Worm (Caenorhabditis elegans): ENCODE measurements around the gene Y38C1AA.12.

The Y38C1AA.12 gene

ce11 chrIV:204998-205397 is 12.9 kb downstream of the Y38C1AA.12 start, which contains the start of gene coa-1:
coa-1 (plus strand) TSS chrIV:205298.
- no peak for TF ChIP-seq dmd-4 (tag; optimal IDR thresholded peaks at IDR 0.05)
- no peak for TF ChIP-seq ceh-82 (tag; optimal IDR thresholded peaks at IDR 0.05)
- no peak for TF ChIP-seq nhr-23 (tag; optimal IDR thresholded peaks at IDR 0.05)
- no peak for TF ChIP-seq lin-13 (GFP tag; optimal IDR thresholded peaks at IDR 0.05)
- TF ChIP-seq elt-3 (tag; optimal IDR thresholded peaks at IDR 0.05), result no peak
- no peak for TF ChIP-seq gmeb-1 (tag; optimal IDR thresholded peaks at IDR 0.05)
- no peak for TF ChIP-seq blmp-1 (tag; optimal IDR thresholded peaks at IDR 0.05; ENCODE audit: insufficient read depth)
- TF ChIP-seq nhr-77 (tag; optimal IDR thresholded peaks at IDR 0.05), result no peak
- no peak for TF ChIP-seq sma-3 (GFP tag; optimal IDR thresholded peaks at IDR 0.05)
- TF ChIP-seq unc-62 (GFP tag; optimal IDR thresholded peaks at IDR 0.05), result no peak
- TF ChIP-seq nhr-10 (tag; optimal IDR thresholded peaks at IDR 0.05), result no peak
- TF ChIP-seq nhr-12 (tag; optimal IDR thresholded peaks at IDR 0.05), result no peak
- TF ChIP-seq mbf-1 (tag; optimal IDR thresholded peaks at IDR 0.05), result no peak
- no peak for TF ChIP-seq ztf-4 (tag; optimal IDR thresholded peaks at IDR 0.05)
- no peak for TF ChIP-seq nhr-11 (tag; optimal IDR thresholded peaks at IDR 0.05)
- no peak for TF ChIP-seq snpc-4 (tag; optimal IDR thresholded peaks at IDR 0.05)
- TF ChIP-seq nhr-6 (tag; optimal IDR thresholded peaks at IDR 0.05), result no peak
- TF ChIP-seq peb-1 (tag; optimal IDR thresholded peaks at IDR 0.05), result no peak
- no peak for TF ChIP-seq F13H6.1 (tag; optimal IDR thresholded peaks at IDR 0.05)
- no peak for TF ChIP-seq ztf-1 (GFP tag; conservative IDR thresholded peaks at IDR 0.05)

- TF ChIP-seq nhr-12 (tag; optimal IDR thresholded peaks at IDR 0.05) (no peak), F13H6.1 (tag; optimal IDR thresholded peaks at IDR 0.05) (no peak), sma-9 (GFP tag; optimal IDR thresholded peaks at IDR 0.05) (no peak), sma-9 (tag; optimal IDR thresholded peaks at IDR 0.05) (no peak), unc-62 (GFP tag; optimal IDR thresholded peaks at IDR 0.05) (no peak), Y55F3AM.14 (GFP tag; optimal IDR thresholded peaks at IDR 0.05) (no peak), mdl-1 (tag; optimal IDR thresholded peaks at IDR 0.05) (no peak), dmd-4 (tag; optimal IDR thresholded peaks at IDR 0.05) (no peak), gmeb-1 (tag; optimal IDR thresholded peaks at IDR 0.05) (no peak), R02D3.7 (tag; optimal IDR thresholded peaks at IDR 0.05) (no peak), nhr-23 (tag; optimal IDR thresholded peaks at IDR 0.05) (no peak), peb-1 (tag; optimal IDR thresholded peaks at IDR 0.05) (no peak), elt-3 (tag; optimal IDR thresholded peaks at IDR 0.05) (no peak), lin-11 (tag; optimal IDR thresholded peaks at IDR 0.05) (no peak)
These were observed 15.8 kb downstream of the Y38C1AA.12 start, which contains the start of gene Y38C1AA.1 for ce11 chrIV:207885-208284. Y38C1AA.1 (plus strand) TSS chrIV:208185.

DNA sequence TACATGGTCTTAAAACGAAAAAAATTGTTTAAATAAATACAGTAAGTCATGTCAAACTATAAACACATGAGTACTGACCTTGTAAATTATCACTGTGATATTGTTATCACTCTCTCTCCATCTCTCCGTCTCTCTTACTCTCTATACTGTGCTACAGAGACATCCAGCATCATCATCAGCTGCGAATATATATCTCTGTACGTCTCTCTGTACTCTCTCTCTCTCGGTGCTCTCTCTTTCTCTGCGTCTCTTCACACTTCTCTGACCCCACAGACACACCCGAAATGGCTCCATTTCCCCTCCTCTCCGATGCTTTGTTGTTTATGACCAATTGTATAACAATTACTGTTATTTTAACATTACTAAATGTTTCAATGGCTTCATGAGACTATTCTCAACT is 18.5 kb downstream of the Y38C1AA.12 start:
- TF ChIP-seq Y55F3AM.14 (GFP tag; optimal IDR thresholded peaks at IDR 0.05) (no peak), egl-27 (tag; optimal IDR thresholded peaks at IDR 0.05) (peak; percentile 21), sma-3 (GFP tag; optimal IDR thresholded peaks at IDR 0.05) (peak; percentile 57), nhr-129 (tag; optimal IDR thresholded peaks at IDR 0.05) (peak; percentile 48), gmeb-1 (tag; optimal IDR thresholded peaks at IDR 0.05) (peak; percentile 68), fos-1 (tag; optimal IDR thresholded peaks at IDR 0.05) (peak; percentile 56), mab-5 (tag; optimal IDR thresholded peaks at IDR 0.05) (no peak), nhr-21 (tag; optimal IDR thresholded peaks at IDR 0.05) (no peak), lin-13 (GFP tag; optimal IDR thresholded peaks at IDR 0.05) (peak; percentile 14), C34F6.9 (tag; optimal IDR thresholded peaks at IDR 0.05) (peak; percentile 27), lsy-2 (tag; optimal IDR thresholded peaks at IDR 0.05) (peak in 1 of 2 experiments; percentile 36), elt-1 (tag; optimal IDR thresholded peaks at IDR 0.05) (no peak), F13H6.1 (tag; optimal IDR thresholded peaks at IDR 0.05) (peak; percentile 34), ztf-1 (GFP tag; conservative IDR thresholded peaks at IDR 0.05) (no peak), nhr-11 (tag; optimal IDR thresholded peaks at IDR 0.05) (no peak), crh-2 (tag; optimal IDR thresholded peaks at IDR 0.05) (peak; percentile 53), unc-55 (GFP tag; optimal IDR thresholded peaks at IDR 0.05) (peak; percentile 43), lin-39 (tag; optimal IDR thresholded peaks at IDR 0.05) (no peak), nhr-10 (tag; optimal IDR thresholded peaks at IDR 0.05) (no peak)

DNA sequence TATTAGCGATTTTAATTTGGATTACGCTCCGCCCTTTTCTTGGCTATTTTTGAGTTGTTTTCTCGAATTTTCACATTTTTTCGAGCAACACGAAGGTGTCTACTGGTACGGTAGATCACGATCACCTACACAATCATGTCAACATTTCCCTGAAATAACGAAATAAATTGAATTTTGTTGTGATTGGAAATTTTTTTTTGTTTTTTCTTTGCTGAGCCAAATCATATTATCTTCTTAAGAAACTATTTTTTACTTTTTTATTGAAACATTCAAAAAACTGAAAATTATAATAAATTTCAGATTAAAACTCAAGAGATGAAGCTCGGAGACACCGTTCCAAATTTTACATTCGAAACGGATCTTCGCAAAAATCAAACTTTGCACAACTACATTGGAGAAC is 26.2 kb downstream of the Y38C1AA.12 start, which contains the start of gene prdx-6:
Gene prdx-6 (plus strand): TSS at position 301 of the 400 bp plus-strand sequence.
- TF ChIP-seq R02D3.7 (tag; optimal IDR thresholded peaks at IDR 0.05), result no peak
- TF ChIP-seq nhr-237 (tag; optimal IDR thresholded peaks at IDR 0.05), result no peak
- no peak for TF ChIP-seq unc-39 (tag; optimal IDR thresholded peaks at IDR 0.05)
- no peak for TF ChIP-seq nhr-6 (tag; optimal IDR thresholded peaks at IDR 0.05)
- TF ChIP-seq snpc-4 (tag; optimal IDR thresholded peaks at IDR 0.05), result no peak
- TF ChIP-seq elt-3 (tag; optimal IDR thresholded peaks at IDR 0.05), result no peak
- TF ChIP-seq nhr-23 (tag; optimal IDR thresholded peaks at IDR 0.05), result no peak
- TF ChIP-seq nhr-129 (tag; optimal IDR thresholded peaks at IDR 0.05), result no peak
- no peak for TF ChIP-seq crh-2 (tag; optimal IDR thresholded peaks at IDR 0.05)
- no peak for TF ChIP-seq blmp-1 (tag; optimal IDR thresholded peaks at IDR 0.05; ENCODE audit: insufficient read depth)
- no peak for TF ChIP-seq mbf-1 (tag; optimal IDR thresholded peaks at IDR 0.05)

Data from whole organism, L2 larva.